Fruit fly (Drosophila melanogaster): ENCODE measurements around the gene CG15764.

DNA sequence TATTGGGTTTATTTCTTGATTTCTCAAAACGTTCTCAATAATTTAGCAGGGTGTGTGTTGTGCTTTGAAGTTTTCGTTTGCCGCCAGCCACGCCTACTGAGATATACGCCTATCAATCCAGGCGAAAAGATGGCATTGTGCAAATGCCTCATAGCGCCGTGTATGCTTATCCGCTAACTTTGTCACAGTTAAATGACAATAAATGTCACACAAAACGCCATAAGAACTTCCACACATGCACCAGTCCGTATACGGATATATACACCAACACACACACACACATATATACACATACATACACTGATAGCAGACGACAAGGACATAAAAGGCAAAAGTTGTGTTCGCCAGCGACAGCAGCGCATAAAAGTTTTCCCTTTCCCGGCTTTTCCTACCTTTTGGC is 3.8 kb upstream of the CG15764 start, which contains the start of gene CG43137:
- no peak for TF ChIP-seq ey (GFP tag; optimal IDR thresholded peaks at IDR 0.05)
- TF ChIP-seq pan (optimal IDR thresholded peaks at IDR 0.05) = no peak
- TF ChIP-seq Myc (optimal IDR thresholded peaks at IDR 0.05) = no peak
- TF ChIP-seq foxo (GFP tag; optimal IDR thresholded peaks at IDR 0.05) = no peak
- no peak for TF ChIP-seq lola (GFP tag; optimal IDR thresholded peaks at IDR 0.05)
- TF ChIP-seq psq (GFP tag; optimal IDR thresholded peaks at IDR 0.05) = no peak
- no peak for TF ChIP-seq rgr (GFP tag; optimal IDR thresholded peaks at IDR 0.05)
- no peak for TF ChIP-seq woc (GFP tag; optimal IDR thresholded peaks at IDR 0.05)
- no peak for TF ChIP-seq N (GFP tag; optimal IDR thresholded peaks at IDR 0.05)
- no peak for TF ChIP-seq fru (GFP tag; optimal IDR thresholded peaks at IDR 0.05)
- TF ChIP-seq sv (GFP tag; optimal IDR thresholded peaks at IDR 0.05) = no peak
- TF ChIP-seq dmrt93B (GFP tag; optimal IDR thresholded peaks at IDR 0.05) = no peak
- TF ChIP-seq Abd-B (GFP tag; optimal IDR thresholded peaks at IDR 0.05) = no peak
- TF ChIP-seq Sp1 (GFP tag; optimal IDR thresholded peaks at IDR 0.05) = no peak
